Worm (Caenorhabditis elegans) whole organism, L3 larva: ENCODE data around the gene twk-32.

Experiments
- aly-2 ChIP-seq: fragments of 150-350 bp; optimal IDR thresholded peaks from 2 replicates; lab custom pipeline; 2014; ENCODE audit warnings: missing biosample characterization, missing genetic modification characterization
- ama-1 ChIP-seq: fragments of 150-350 bp; optimal IDR thresholded peaks from 2 replicates; lab custom pipeline; 2018
- egl-5 ChIP-seq: fragments of 150-350 bp; optimal IDR thresholded peaks from 2 replicates; lab custom pipeline; 2017; ENCODE audit warnings: missing biosample characterization, missing genetic modification reagents, missing genetic modification characterization, inconsistent platforms
- elt-1 ChIP-seq: fragments of 150-350 bp; optimal IDR thresholded peaks from 2 replicates; lab custom pipeline; 2014; ENCODE audit warnings: missing biosample characterization, missing genetic modification characterization
- elt-3 ChIP-seq, 3 experiments: fragments of 150-350 bp in 1 of 3; sonication (generic microtip) in 2 of 3; optimal IDR thresholded peaks; 2 replicates in 2 of 3; 4 replicates in 1 of 3; lab custom pipeline; 2014 to 2017; ENCODE audit warnings: missing biosample characterization in 3 of 3, missing genetic modification characterization in 3 of 3
- fkh-10 ChIP-seq: sonication (generic microtip); optimal IDR thresholded peaks from 2 replicates; lab custom pipeline; 2017; ENCODE audit warnings: missing biosample characterization, missing genetic modification reagents, missing genetic modification characterization
- mml-1 ChIP-seq: fragments of 150-350 bp; sonication (generic microtip); optimal IDR thresholded peaks from 3 replicates; lab custom pipeline; 2014; ENCODE audit warnings: missing biosample characterization, missing genetic modification characterization
- nfya-1 ChIP-seq: sonication (generic microtip); optimal IDR thresholded peaks from 2 replicates; lab custom pipeline; 2017; ENCODE audit warnings: missing genetic modification characterization, mild to moderate bottlenecking, missing compliant biosample characterization, antibody characterized with exemption, moderate library complexity; ENCODE audit not compliant: insufficient read depth
- tbx-2 ChIP-seq: sonication (generic microtip); optimal IDR thresholded peaks from 2 replicates; lab custom pipeline; 2016; ENCODE audit warnings: mild to moderate bottlenecking, missing genetic modification characterization, missing compliant biosample characterization
- ztf-11 ChIP-seq: fragments of 150-350 bp; optimal IDR thresholded peaks from 2 replicates; lab custom pipeline; 2014; ENCODE audit warnings: missing biosample characterization, missing genetic modification characterization

- TF ChIP-seq ama-1 (lab: Kevin White, UChicago) (no peak), nfya-1 (tag; lab: Kevin White, UChicago) (no peak), elt-1 (no peak), egl-5 (tag; lab: Kevin White, UChicago) (no peak), fkh-10 (GFP tag; lab: Kevin White, UChicago) (no peak), aly-2 (tag; lab: Kevin White, UChicago) (no peak), ztf-11 (tag; lab: Kevin White, UChicago) (no peak), elt-3 (tag; optimal IDR thresholded peaks at IDR 0.05; lab: Kevin White, UChicago) (no peak), tbx-2 (tag; lab: Kevin White, UChicago) (no peak), mml-1 (no peak)
These were observed 43.0 kb downstream of the twk-32 start, which contains the start of gene F55B12.10 for ce11 chrV:13839433-13839832.
